Worm (Caenorhabditis elegans) whole organism, L1 larva: ENCODE measurements around the gene F46B6.12.

ENCODE experiments used
- C04F5.9 ChIP-seq: sonication (generic microtip); optimal IDR thresholded peaks from 2 replicates; lab custom pipeline; 2016; ENCODE audit warnings: missing genetic modification characterization, missing compliant biosample characterization
- aly-2 ChIP-seq: fragments of 150-350 bp; optimal IDR thresholded peaks from 2 replicates; lab custom pipeline; 2014; ENCODE audit warnings: missing biosample characterization, missing genetic modification characterization
- ceh-63 ChIP-seq: fragments of 200-800 bp; sonication (Bioruptor generic); optimal IDR thresholded peaks from 2 replicates; lab custom pipeline; 2018; ENCODE audit warnings: mild to moderate bottlenecking, missing genetic modification characterization, missing compliant biosample characterization
- dpl-1 ChIP-seq, 3 experiments: fragments of 150-350 bp in 2 of 3; sonication (generic microtip) in 1 of 3; optimal IDR thresholded peaks; 2 replicates each; lab custom pipeline; 2014 to 2017; ENCODE audit warnings: missing biosample characterization in 3 of 3, missing genetic modification characterization in 3 of 3, missing genetic modification reagents in 3 of 3
- efl-1 ChIP-seq, 4 experiments: fragments of 150-350 bp; optimal IDR thresholded peaks in 3 of 4; peaks in 1 of 4; 1 replicate in 1 of 4; 2 replicates in 3 of 4; lab custom pipeline; 2014; ENCODE audit warnings: missing biosample characterization in 2 of 4, missing genetic modification characterization in 2 of 4, missing genetic modification reagents in 2 of 4
- efl-3 ChIP-seq: fragments of 200-800 bp; sonication (Bioruptor generic); optimal IDR thresholded peaks from 2 replicates; lab custom pipeline; 2018; ENCODE audit warnings: mild to moderate bottlenecking, missing genetic modification characterization, missing compliant biosample characterization
- egl-27 ChIP-seq, 2 experiments: fragments of 150-350 bp in 1 of 2; sonication (generic microtip); optimal IDR thresholded peaks; 3 replicates each; lab custom pipeline; 2017 to 2018; ENCODE audit warnings: missing biosample characterization in 2 of 2, missing genetic modification characterization in 2 of 2, missing genetic modification reagents in 2 of 2
- elt-2 ChIP-seq: sonication (generic microtip); optimal IDR thresholded peaks from 2 replicates; lab custom pipeline; 2016; ENCODE audit warnings: missing genetic modification characterization, mild to moderate bottlenecking, inconsistent platforms, missing compliant biosample characterization, missing genetic modification reagents
- fkh-4 ChIP-seq: sonication (generic microtip); optimal IDR thresholded peaks from 2 replicates; lab custom pipeline; 2016; ENCODE audit warnings: missing compliant biosample characterization, missing genetic modification characterization, borderline replicate concordance
- fkh-8 ChIP-seq: sonication (generic microtip); optimal IDR thresholded peaks from 2 replicates; lab custom pipeline; 2016; ENCODE audit warnings: mild to moderate bottlenecking, missing genetic modification characterization, missing compliant biosample characterization
- hpl-2 ChIP-seq: fragments of 150-350 bp; optimal IDR thresholded peaks from 2 replicates; lab custom pipeline; 2014; ENCODE audit warnings: missing biosample characterization, missing genetic modification reagents, missing genetic modification characterization
- irx-1 ChIP-seq: sonication (generic microtip); optimal IDR thresholded peaks from 2 replicates; lab custom pipeline; 2016; ENCODE audit warnings: missing genetic modification characterization, missing compliant biosample characterization
- jun-1 ChIP-seq: fragments of 150-350 bp; optimal IDR thresholded peaks from 2 replicates; lab custom pipeline; 2014; ENCODE audit warnings: missing biosample characterization, missing genetic modification reagents, missing genetic modification characterization
- lin-13 ChIP-seq: fragments of 150-350 bp; optimal IDR thresholded peaks from 2 replicates; lab custom pipeline; 2014; ENCODE audit warnings: missing biosample characterization, missing genetic modification reagents, missing genetic modification characterization
- lin-14 ChIP-seq: fragments of 200-800 bp; sonication (Bioruptor generic); optimal IDR thresholded peaks from 2 replicates; lab custom pipeline; 2018; ENCODE audit warnings: mild to moderate bottlenecking, missing genetic modification characterization, moderate library complexity, missing compliant biosample characterization
- lir-3 ChIP-seq: sonication (generic microtip); optimal IDR thresholded peaks from 2 replicates; lab custom pipeline; 2016; ENCODE audit warnings: mild to moderate bottlenecking, missing genetic modification characterization, moderate library complexity, missing compliant biosample characterization; ENCODE audit not compliant: poor library complexity
- lsy-2 ChIP-seq, 2 experiments: fragments of 150-350 bp; optimal IDR thresholded peaks; 2 replicates each; lab custom pipeline; 2014; ENCODE audit warnings: missing biosample characterization in 2 of 2, missing genetic modification characterization in 2 of 2
- mab-9 ChIP-seq: fragments of 200-800 bp; sonication (Bioruptor generic); IDR thresholded peaks from 2 replicates; pipeline ENCODE4 v1.3.6; 2022; ENCODE audit warnings: missing genetic modification reagents, missing genetic modification characterization, missing compliant biosample characterization
- mdl-1 ChIP-seq, 2 experiments: fragments of 150-350 bp; optimal IDR thresholded peaks; 2 replicates each; lab custom pipeline; 2014 to 2017; ENCODE audit warnings: missing biosample characterization in 2 of 2, missing genetic modification characterization in 2 of 2, inconsistent platforms in 1 of 2
- mef-2 ChIP-seq: fragments of 150-350 bp; optimal IDR thresholded peaks from 2 replicates; lab custom pipeline; 2014; ENCODE audit warnings: missing biosample characterization, missing genetic modification characterization
- nhr-19 ChIP-seq: fragments of 200-800 bp; sonication (Bioruptor generic); conservative IDR thresholded peaks from 2 replicates; pipeline ENCODE4 v1.3.6; 2022; ENCODE audit warnings: missing genetic modification characterization, missing compliant biosample characterization
- nhr-20 ChIP-seq: sonication (generic microtip); optimal IDR thresholded peaks from 2 replicates; lab custom pipeline; 2016; ENCODE audit warnings: mild to moderate bottlenecking, missing genetic modification characterization, missing compliant biosample characterization
- nhr-237 ChIP-seq: fragments of 150-350 bp; optimal IDR thresholded peaks from 2 replicates; lab custom pipeline; 2014; ENCODE audit warnings: missing biosample characterization, missing genetic modification characterization
- nhr-47 ChIP-seq: sonication (generic microtip); optimal IDR thresholded peaks from 2 replicates; lab custom pipeline; 2016; ENCODE audit warnings: mild to moderate bottlenecking, missing genetic modification characterization, moderate library complexity, missing compliant biosample characterization
- nhr-71 ChIP-seq: sonication (generic microtip); optimal IDR thresholded peaks from 2 replicates; lab custom pipeline; 2016; ENCODE audit warnings: mild to moderate bottlenecking, missing genetic modification characterization, moderate library complexity, missing compliant biosample characterization
- pag-3 ChIP-seq: sonication (generic microtip); optimal IDR thresholded peaks from 2 replicates; lab custom pipeline; 2017; ENCODE audit warnings: missing genetic modification characterization, mild to moderate bottlenecking, missing compliant biosample characterization, antibody characterized with exemption, borderline replicate concordance; ENCODE audit not compliant: insufficient read depth
- sptf-1 ChIP-seq: fragments of 150-350 bp; optimal IDR thresholded peaks from 2 replicates; lab custom pipeline; 2014; ENCODE audit warnings: missing biosample characterization, missing genetic modification characterization
- sup-37 ChIP-seq: fragments of 200-800 bp; sonication (Bioruptor generic); optimal IDR thresholded peaks from 2 replicates; lab custom pipeline; 2018; ENCODE audit warnings: mild to moderate bottlenecking, missing genetic modification characterization, missing compliant biosample characterization
- tbx-2 ChIP-seq: sonication (generic microtip); optimal IDR thresholded peaks from 2 replicates; lab custom pipeline; 2016; ENCODE audit warnings: missing genetic modification characterization, missing compliant biosample characterization
- tlp-1 ChIP-seq: fragments of 150-350 bp; optimal IDR thresholded peaks from 2 replicates; lab custom pipeline; 2014; ENCODE audit warnings: missing biosample characterization, missing genetic modification characterization
- unc-62 ChIP-seq: fragments of 150-350 bp; optimal IDR thresholded peaks from 2 replicates; lab custom pipeline; 2014; ENCODE audit warnings: missing biosample characterization, missing genetic modification reagents, missing genetic modification characterization
- vab-15 ChIP-seq: sonication (generic microtip); optimal IDR thresholded peaks from 2 replicates; lab custom pipeline; 2017; ENCODE audit warnings: missing genotype, mild to moderate bottlenecking, missing genetic modification characterization, missing compliant biosample characterization
- xbp-1 ChIP-seq: sonication (generic microtip); optimal IDR thresholded peaks from 2 replicates; lab custom pipeline; 2016; ENCODE audit warnings: missing genetic modification characterization, missing compliant biosample characterization
- zip-4 ChIP-seq: fragments of 200-800 bp; sonication (Bioruptor generic); optimal IDR thresholded peaks from 2 replicates; lab custom pipeline; 2018; ENCODE audit warnings: mild to moderate bottlenecking, missing genetic modification characterization, moderate library complexity, missing compliant biosample characterization
- ztf-11 ChIP-seq, 2 experiments: sonication (generic microtip); optimal IDR thresholded peaks; 2 replicates each; lab custom pipeline; 2016 to 2017; ENCODE audit warnings: missing genetic modification characterization in 2 of 2, missing biosample characterization in 1 of 2, missing compliant biosample characterization in 1 of 2

The F46B6.12 gene

ce11 chrV:9775734-9776133 lies at the start of gene F46B6.12:
Gene F46B6.12, minus strand, starts transcription at chrV:9775834.
- no peak for TF ChIP-seq nhr-237 (tag; lab: Kevin White, UChicago)
- no peak for TF ChIP-seq mef-2
- no peak for TF ChIP-seq ztf-11 (tag; optimal IDR thresholded peaks at IDR 0.05; lab: Kevin White, UChicago)
- no peak for TF ChIP-seq tlp-1 (tag; lab: Kevin White, UChicago)
- no peak for TF ChIP-seq mdl-1 (tag; optimal IDR thresholded peaks at IDR 0.05; lab: Kevin White, UChicago)
- no peak for TF ChIP-seq fkh-8 (tag; lab: Kevin White, UChicago)
- TF ChIP-seq dpl-1 (GFP tag; optimal IDR thresholded peaks at IDR 0.05; lab: Kevin White, UChicago) = no peak
- no peak for TF ChIP-seq lin-14
- no peak for TF ChIP-seq sptf-1 (tag; lab: Kevin White, UChicago)
- TF ChIP-seq efl-3 (GFP tag; lab: Kevin White, UChicago) = no peak
- TF ChIP-seq sup-37 = no peak

ce11 chrV:9824149-9824548 lies 48.5 kb upstream of the F46B6.12 start, which contains the start of gene str-2:
Gene str-2, minus strand, starts transcription at chrV:9824249.
- TF ChIP-seq C04F5.9 (tag; lab: Kevin White, UChicago) (no peak), nhr-71 (tag; lab: Kevin White, UChicago) (no peak), hpl-2 (GFP tag; lab: Kevin White, UChicago) (no peak), lsy-2 (tag; optimal IDR thresholded peaks at IDR 0.05; lab: Kevin White, UChicago) (no peak), ceh-63 (no peak), sup-37 (no peak), vab-15 (tag; lab: Kevin White, UChicago) (no peak), nhr-20 (tag; lab: Kevin White, UChicago) (no peak), unc-62 (GFP tag; lab: Kevin White, UChicago) (no peak), lir-3 (tag; lab: Kevin White, UChicago) (no peak), elt-2 (tag; lab: Kevin White, UChicago) (no peak), nhr-19 (no peak), zip-4 (GFP tag; lab: Kevin White, UChicago) (no peak), jun-1 (no peak), irx-1 (tag; lab: Kevin White, UChicago) (no peak), egl-27 (tag; optimal IDR thresholded peaks at IDR 0.05; lab: Kevin White, UChicago) (no peak), xbp-1 (tag; lab: Kevin White, UChicago) (no peak), lin-13 (GFP tag; lab: Kevin White, UChicago) (no peak), fkh-4 (tag; lab: Kevin White, UChicago) (no peak), mab-9 (GFP tag; lab: Robert Waterston, UW) (no peak)

DNA sequence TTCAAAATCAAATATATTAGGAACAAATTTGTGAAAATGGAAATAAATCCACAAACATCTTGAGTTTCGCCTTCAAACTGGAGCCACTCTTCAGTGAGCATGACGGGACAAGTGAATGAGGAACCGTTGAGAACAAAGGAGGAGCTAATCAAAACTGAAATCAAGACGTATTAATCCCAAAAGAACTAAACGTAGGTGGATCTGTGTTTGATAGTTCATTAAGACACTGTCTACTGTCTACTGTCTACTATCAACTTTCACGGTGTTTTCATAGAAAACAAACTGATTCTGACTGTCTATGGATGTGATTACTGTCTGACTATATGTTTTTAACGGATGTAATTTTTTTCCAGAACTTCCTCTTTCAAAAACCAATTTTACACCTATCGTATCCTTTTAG lies 46.1 kb upstream of the F46B6.12 start, which contains the start of gene str-193:
Gene str-193, minus strand, starts transcription at position 101 of the 400 bp plus-strand sequence.
- TF ChIP-seq lin-14 = no peak
- no peak for TF ChIP-seq aly-2
- TF ChIP-seq tbx-2 (tag; lab: Kevin White, UChicago) = no peak
- no peak for TF ChIP-seq nhr-47
- TF ChIP-seq vab-15 (tag; lab: Kevin White, UChicago) = no peak

ce11 chrV:9816390-9816789 lies 40.8 kb upstream of the F46B6.12 start, which contains the start of gene sru-31:
Gene sru-31, plus strand, starts transcription at chrV:9816690.
- TF ChIP-seq efl-1 (optimal IDR thresholded peaks at IDR 0.05; lab: Kevin White, UChicago) (no peak), efl-1 (GFP tag; optimal IDR thresholded peaks at IDR 0.05 in 1 of 2; lab: Kevin White, UChicago) (peak in 1 of 2 experiments; percentile 58), pag-3 (tag; lab: Kevin White, UChicago) (no peak)
